Fruit fly (Drosophila melanogaster) whole organism, embryonic: ENCODE data around the gene CG11164.

Experiments
- ATbp ChIP-seq: fragments of 200-800 bp; sonication (Bioruptor generic); optimal IDR thresholded peaks from 2 replicates; lab custom pipeline; 2017; ENCODE audit warnings: missing biosample characterization, mild to moderate bottlenecking, missing genetic modification characterization, missing genetic modification reagents
- B-H1 ChIP-seq: fragments of 200-800 bp; sonication (Bioruptor generic); IDR thresholded peaks from 3 replicates; pipeline ENCODE4 v1.3.6; 2022; ENCODE audit warnings: missing biosample characterization, missing genetic modification characterization
- CG10565 ChIP-seq: fragments of 200-800 bp; sonication (Bioruptor generic); optimal IDR thresholded peaks from 3 replicates; lab custom pipeline; 2016; ENCODE audit warnings: missing biosample characterization, mild to moderate bottlenecking, missing genetic modification characterization
- CG11085 ChIP-seq: fragments of 200-800 bp; sonication (Bioruptor generic); IDR thresholded peaks from 2 replicates; pipeline ENCODE4 v1.3.6; 2022; ENCODE audit warnings: missing biosample characterization, missing genetic modification characterization
- CG11695 ChIP-seq: fragments of 200-800 bp; sonication (Bioruptor generic); IDR thresholded peaks from 3 replicates; pipeline ENCODE4 v1.3.6; 2022; ENCODE audit warnings: missing biosample characterization, missing genetic modification characterization
- CG11723 ChIP-seq: fragments of 200-800 bp; sonication (Bioruptor generic); optimal IDR thresholded peaks from 2 replicates; lab custom pipeline; 2017; ENCODE audit warnings: missing biosample characterization, mild to moderate bottlenecking, missing genetic modification characterization
- CG1233 ChIP-seq: fragments of 200-800 bp; sonication (Bioruptor generic); optimal IDR thresholded peaks from 4 replicates; lab custom pipeline; 2018; ENCODE audit warnings: missing biosample characterization, mild to moderate bottlenecking, missing genetic modification characterization
- CG12744 ChIP-seq: fragments of 200-800 bp; sonication (Bioruptor generic); optimal IDR thresholded peaks from 2 replicates; lab custom pipeline; 2016; ENCODE audit warnings: missing biosample characterization, missing genetic modification characterization
- CG15514 ChIP-seq: fragments of 200-800 bp; sonication (Bioruptor generic); optimal IDR thresholded peaks from 3 replicates; lab custom pipeline; 2017; ENCODE audit warnings: missing biosample characterization, missing genetic modification characterization, mild to moderate bottlenecking, moderate library complexity, missing genetic modification reagents
- CG17612 ChIP-seq: fragments of 200-800 bp; sonication (Bioruptor generic); IDR thresholded peaks from 2 replicates; pipeline ENCODE4 v1.3.6; 2022; ENCODE audit warnings: missing biosample characterization, missing genetic modification characterization
- CG17912 ChIP-seq: fragments of 200-800 bp; sonication (Bioruptor generic); optimal IDR thresholded peaks from 2 replicates; lab custom pipeline; 2018; ENCODE audit warnings: missing biosample characterization, mild to moderate bottlenecking, missing genetic modification characterization
- CG3995 ChIP-seq: fragments of 200-800 bp; sonication (Bioruptor generic); optimal IDR thresholded peaks from 3 replicates; lab custom pipeline; 2016; ENCODE audit warnings: missing biosample characterization, missing genetic modification characterization
- CG7928 ChIP-seq: fragments of 200-800 bp; sonication (Bioruptor generic); optimal IDR thresholded peaks from 2 replicates; lab custom pipeline; 2017; ENCODE audit warnings: missing biosample characterization, mild to moderate bottlenecking, missing genetic modification characterization
- CG8281 ChIP-seq: fragments of 200-800 bp; sonication (Bioruptor generic); optimal IDR thresholded peaks from 2 replicates; lab custom pipeline; 2018; ENCODE audit warnings: missing biosample characterization, mild to moderate bottlenecking, missing genetic modification characterization, moderate library complexity
- D19B ChIP-seq: fragments of 200-800 bp; sonication (Bioruptor generic); optimal IDR thresholded peaks from 2 replicates; lab custom pipeline; 2017; ENCODE audit warnings: missing biosample characterization, mild to moderate bottlenecking, missing genetic modification characterization
- Dad ChIP-seq: fragments of 200-800 bp; sonication (Bioruptor generic); optimal IDR thresholded peaks from 3 replicates; lab custom pipeline; 2016; ENCODE audit warnings: missing biosample characterization, missing genetic modification characterization
- Dip2 ChIP-seq: fragments of 200-800 bp; sonication (Bioruptor generic); IDR thresholded peaks from 2 replicates; pipeline ENCODE4 v1.3.6; 2022; ENCODE audit warnings: missing biosample characterization, missing genetic modification characterization
- Dref ChIP-seq: fragments of 200-800 bp; sonication (Bioruptor generic); IDR thresholded peaks from 2 replicates; pipeline ENCODE4 v1.3.6; 2022; ENCODE audit warnings: missing biosample characterization, missing genetic modification characterization
- E2f1 ChIP-seq: fragments of 200-800 bp; sonication (Bioruptor generic); IDR thresholded peaks from 2 replicates; pipeline ENCODE4 v1.3.6; 2022; ENCODE audit warnings: missing biosample characterization, missing genetic modification characterization
- H15 ChIP-seq: fragments of 200-800 bp; sonication (Bioruptor generic); IDR thresholded peaks from 3 replicates; pipeline ENCODE4 v1.3.6; 2022; ENCODE audit warnings: missing biosample characterization, missing genetic modification characterization
- Hey ChIP-seq: fragments of 200-800 bp; sonication (Bioruptor generic); optimal IDR thresholded peaks from 3 replicates; lab custom pipeline; 2018; ENCODE audit warnings: missing biosample characterization, mild to moderate bottlenecking, missing genetic modification characterization
- HmgD ChIP-seq: fragments of 200-800 bp; sonication (Bioruptor generic); optimal IDR thresholded peaks from 3 replicates; lab custom pipeline; 2016; ENCODE audit warnings: missing biosample characterization, missing genetic modification characterization
- Lpt ChIP-seq: fragments of >200 bp; optimal IDR thresholded peaks from 2 replicates; lab custom pipeline; 2018; ENCODE audit warnings: missing biosample characterization, missing genetic modification characterization
- MBD-R2 ChIP-seq: fragments of 200-800 bp; sonication (Bioruptor generic); IDR thresholded peaks from 2 replicates; pipeline ENCODE4 v1.3.6; 2022; ENCODE audit warnings: missing biosample characterization, missing genetic modification characterization
- MESR4 ChIP-seq: fragments of 200-800 bp; sonication (Bioruptor generic); optimal IDR thresholded peaks from 2 replicates; lab custom pipeline; 2018; ENCODE audit warnings: missing biosample characterization, mild to moderate bottlenecking, missing genetic modification characterization, moderate library complexity
- Med ChIP-seq: fragments of 200-800 bp; sonication (Bioruptor generic); peaks from one replicate; lab custom pipeline; 2016; ENCODE audit warnings: missing biosample characterization, missing genetic modification characterization, mild to moderate bottlenecking, inconsistent platforms, moderate library complexity
- Mes4 ChIP-seq: fragments of 200-800 bp; sonication (Bioruptor generic); optimal IDR thresholded peaks from 2 replicates; lab custom pipeline; 2016; ENCODE audit warnings: missing biosample characterization, missing genetic modification characterization
- NC2β ChIP-seq: fragments of 200-800 bp; sonication (Bioruptor generic); optimal IDR thresholded peaks from 2 replicates; lab custom pipeline; 2016; ENCODE audit warnings: missing biosample characterization, missing genetic modification characterization
- Neu2 ChIP-seq: fragments of 200-800 bp; sonication (Bioruptor generic); optimal IDR thresholded peaks from 3 replicates; lab custom pipeline; 2016; ENCODE audit warnings: missing biosample characterization, missing genetic modification characterization, borderline replicate concordance
- Nf-YC ChIP-seq: fragments of 200-800 bp; optimal IDR thresholded peaks from 3 replicates; lab custom pipeline; 2019; ENCODE audit warnings: missing biosample characterization, mild to moderate bottlenecking, missing genetic modification characterization, moderate library complexity
- Rx ChIP-seq: fragments of 200-800 bp; sonication (Bioruptor generic); IDR thresholded peaks from 2 replicates; pipeline ENCODE4 v1.3.6; 2022; ENCODE audit warnings: missing biosample characterization, missing genetic modification characterization
- Trl ChIP-seq, 3 experiments: fragments of >200 bp in 2 of 3; fragments of 200-800 bp in 1 of 3; sonication (Bioruptor generic) in 1 of 3; optimal IDR thresholded peaks; 2 replicates in 1 of 3; 3 replicates in 2 of 3; lab custom pipeline; 2016 to 2017; ENCODE audit warnings: missing biosample characterization in 1 of 3, missing genetic modification characterization in 1 of 3
- Xbp1 ChIP-seq: fragments of 200-800 bp; sonication (Bioruptor generic); optimal IDR thresholded peaks from 3 replicates; lab custom pipeline; 2016; ENCODE audit warnings: missing biosample characterization, mild to moderate bottlenecking, missing genetic modification characterization
- al ChIP-seq: fragments of 200-800 bp; sonication (Bioruptor generic); IDR thresholded peaks from 2 replicates; pipeline ENCODE4 v1.3.6; 2022; ENCODE audit warnings: missing biosample characterization, missing genetic modification characterization
- cg ChIP-seq: fragments of 200-800 bp; sonication (Bioruptor generic); optimal IDR thresholded peaks from 3 replicates; lab custom pipeline; 2019; ENCODE audit warnings: missing biosample characterization, mild to moderate bottlenecking, missing genetic modification characterization, moderate library complexity
- cwo ChIP-seq: fragments of 200-800 bp; sonication (Bioruptor generic); optimal IDR thresholded peaks from 3 replicates; lab custom pipeline; 2017; ENCODE audit warnings: missing biosample characterization, missing genetic modification characterization, mild to moderate bottlenecking, moderate library complexity, missing genetic modification reagents
- dimm ChIP-seq: fragments of 200-800 bp; sonication (Bioruptor generic); IDR thresholded peaks from 2 replicates; pipeline ENCODE4 v1.3.6; 2022; ENCODE audit warnings: missing biosample characterization, missing genetic modification characterization
- emc ChIP-seq: fragments of 200-800 bp; sonication (Bioruptor generic); optimal IDR thresholded peaks from 2 replicates; lab custom pipeline; 2016; ENCODE audit warnings: missing biosample characterization, missing genetic modification characterization
- gfzf ChIP-seq: fragments of 200-800 bp; sonication (Bioruptor generic); optimal IDR thresholded peaks from 2 replicates; lab custom pipeline; 2016; ENCODE audit warnings: missing biosample characterization, mild to moderate bottlenecking, missing genetic modification characterization, moderate library complexity
- gro ChIP-seq: fragments of 200-800 bp; sonication (Bioruptor generic); optimal IDR thresholded peaks from 2 replicates; lab custom pipeline; 2016; ENCODE audit warnings: missing biosample characterization, missing genetic modification characterization
- kah ChIP-seq: fragments of 200-800 bp; sonication (Bioruptor generic); optimal IDR thresholded peaks from 2 replicates; lab custom pipeline; 2018; ENCODE audit warnings: missing biosample characterization, mild to moderate bottlenecking, missing genetic modification characterization
- kni ChIP-seq: fragments of 200-800 bp; sonication (Bioruptor generic); optimal IDR thresholded peaks from 3 replicates; lab custom pipeline; 2017; ENCODE audit warnings: mild to moderate bottlenecking, missing biosample characterization, missing genetic modification reagents, missing genetic modification characterization
- lilli ChIP-seq: fragments of 200-800 bp; sonication (Bioruptor generic); optimal IDR thresholded peaks from 3 replicates; lab custom pipeline; 2016; ENCODE audit warnings: missing biosample characterization, missing genetic modification characterization
- nom ChIP-seq: fragments of 200-800 bp; sonication (Bioruptor generic); optimal IDR thresholded peaks from 2 replicates; lab custom pipeline; 2017; ENCODE audit warnings: missing biosample characterization, missing genetic modification characterization, mild to moderate bottlenecking, moderate library complexity, missing genetic modification reagents
- pfk ChIP-seq: fragments of 200-800 bp; sonication (Bioruptor generic); optimal IDR thresholded peaks from 2 replicates; lab custom pipeline; 2018; ENCODE audit warnings: missing biosample characterization, mild to moderate bottlenecking, missing genetic modification characterization, moderate library complexity
- repo ChIP-seq: fragments of 200-800 bp; sonication (Bioruptor generic); optimal IDR thresholded peaks from 2 replicates; lab custom pipeline; 2016; ENCODE audit warnings: missing biosample characterization, missing genetic modification characterization
- row ChIP-seq: fragments of 200-800 bp; sonication (Bioruptor generic); IDR thresholded peaks from 3 replicates; pipeline ENCODE4 v1.3.6; 2022; ENCODE audit warnings: missing biosample characterization, missing genetic modification characterization
- sd ChIP-seq: fragments of 200-800 bp; sonication (Bioruptor generic); optimal IDR thresholded peaks from 3 replicates; lab custom pipeline; 2018; ENCODE audit warnings: missing biosample characterization, mild to moderate bottlenecking, missing genetic modification characterization, moderate library complexity
- slbo ChIP-seq: fragments of 200-800 bp; sonication (Bioruptor generic); IDR thresholded peaks from 2 replicates; pipeline ENCODE4 v1.3.6; 2022; ENCODE audit warnings: missing biosample characterization, missing genetic modification characterization
- slp2 ChIP-seq: fragments of 200-800 bp; sonication (Bioruptor generic); optimal IDR thresholded peaks from 2 replicates; lab custom pipeline; 2016; ENCODE audit warnings: missing biosample characterization, missing genetic modification characterization
- sob ChIP-seq: fragments of 200-800 bp; sonication (Bioruptor generic); IDR thresholded peaks from 2 replicates; pipeline ENCODE4 v1.3.6; 2022; ENCODE audit warnings: missing biosample characterization, missing genetic modification characterization

CG11164 gene

dm6 chrX:13643961-13644360 is 23.9 kb upstream of the CG11164 start (continued):
- TF ChIP-seq CG11695 (GFP tag; lab: Robert Waterston, UW) (peak; percentile 66; the same call in 2 of the 3 replicates), Dref (GFP tag; lab: Robert Waterston, UW) (no peak), sob (peak; percentile 66), Dad (no peak), slbo (peak; percentile 60), CG17612 (GFP tag; lab: Robert Waterston, UW) (no peak), lilli (GFP tag; lab: Kevin White, UChicago) (peak; percentile 32), CG17912 (GFP tag; lab: Kevin White, UChicago) (no peak), al (GFP tag; lab: Robert Waterston, UW) (no peak), CG12744 (GFP tag; lab: Kevin White, UChicago) (no peak), CG8281 (tag; lab: Kevin White, UChicago) (no peak), row (GFP tag; lab: Robert Waterston, UW) (peak; percentile 71), slp2 (GFP tag; lab: Kevin White, UChicago) (peak; percentile 15), gro (GFP tag; lab: Kevin White, UChicago) (no peak), HmgD (no peak), cwo (peak; percentile 42), gfzf (GFP tag; lab: Kevin White, UChicago) (no peak), Neu2 (GFP tag; lab: Kevin White, UChicago) (no peak), MBD-R2 (GFP tag; lab: Robert Waterston, UW) (no peak), ATbp (GFP tag; lab: Kevin White, UChicago) (peak; percentile 25), Xbp1 (GFP tag; lab: Kevin White, UChicago) (peak; percentile 52), CG7928 (GFP tag; lab: Kevin White, UChicago) (no peak), sd (tag; lab: Kevin White, UChicago) (no peak), Lpt (GFP tag; lab: Kevin White, UChicago) (no peak), CG11085 (GFP tag; lab: Robert Waterston, UW) (no peak), B-H1 (GFP tag; lab: Robert Waterston, UW) (peak; percentile 74), CG3995 (GFP tag; lab: Kevin White, UChicago) (no peak), Dip2 (GFP tag; lab: Robert Waterston, UW) (no peak), Mes4 (GFP tag; lab: Kevin White, UChicago) (no peak), dimm (GFP tag; lab: Robert Waterston, UW) (0 out of 2 replicates have a peak, but pooled peaks have one; percentile 24), CG11723 (GFP tag; lab: Kevin White, UChicago) (no peak), cg (GFP tag; lab: Kevin White, UChicago) (no peak), kah (GFP tag; lab: Kevin White, UChicago) (no peak), emc (GFP tag; lab: Kevin White, UChicago) (no peak), NC2β (no peak), CG15514 (peak; percentile 28), MESR4 (GFP tag; lab: Kevin White, UChicago) (no peak), CG10565 (GFP tag; lab: Kevin White, UChicago) (no peak), Nf-YC (tag; lab: Kevin White, UChicago) (no peak), Rx (GFP tag; lab: Robert Waterston, UW) (0 out of 2 replicates have a peak, but pooled peaks have one; percentile 42), nom (GFP tag; lab: Kevin White, UChicago) (no peak), D19B (GFP tag; lab: Kevin White, UChicago) (no peak), H15 (GFP tag; lab: Robert Waterston, UW) (peak; percentile 31; the same call in 1 of the 3 replicates), pfk (GFP tag; lab: Kevin White, UChicago) (no peak), Trl (optimal IDR thresholded peaks at IDR 0.05; lab: Kevin White, UChicago) (no peak), Trl (GFP tag; optimal IDR thresholded peaks at IDR 0.05; lab: Kevin White, UChicago) (peak; percentile 50), repo (GFP tag; lab: Kevin White, UChicago) (no peak), Hey (tag; lab: Kevin White, UChicago) (no peak), kni (GFP tag; lab: Kevin White, UChicago) (no peak), CG1233 (GFP tag; lab: Kevin White, UChicago) (peak; percentile 23), E2f1 (GFP tag; lab: Robert Waterston, UW) (peak; percentile 63; the same call in 1 of the 2 replicates), Med (GFP tag; lab: Kevin White, UChicago) (peak; percentile 87)
